Worm (Caenorhabditis elegans): ENCODE measurements around the gene C02E7.10.

C02E7.10 gene

ce11 chrV:4932814-4933213, at the start of gene C02E7.10:
C02E7.10 (minus strand) TSS chrV:4933045.
- no peak for TF ChIP-seq gei-17 (GFP tag; optimal IDR thresholded peaks at IDR 0.05)
- TF ChIP-seq hlh-12 (tag; optimal IDR thresholded peaks at IDR 0.05) = no peak
- no peak for TF ChIP-seq him-1 (tag; optimal IDR thresholded peaks at IDR 0.05)
- TF ChIP-seq C17E4.6 (GFP tag; IDR thresholded peaks at IDR 0.05) = no peak
- no peak for TF ChIP-seq ccch-3 (GFP tag; optimal IDR thresholded peaks at IDR 0.05)
- TF ChIP-seq Y67H2A.10 (GFP tag; conservative IDR thresholded peaks at IDR 0.05) = no peak
- no peak for TF ChIP-seq dpff-1 (tag; optimal IDR thresholded peaks at IDR 0.05)
- TF ChIP-seq F10E7.11 (tag; optimal IDR thresholded peaks at IDR 0.05) = no peak
- no peak for TF ChIP-seq lsl-1 (GFP tag; optimal IDR thresholded peaks at IDR 0.05)
- TF ChIP-seq ceh-27 (GFP tag; optimal IDR thresholded peaks at IDR 0.05) = no peak
- no peak for TF ChIP-seq egl-44 (GFP tag; IDR thresholded peaks at IDR 0.05)
- no peak for TF ChIP-seq lin-35 (GFP tag; optimal IDR thresholded peaks at IDR 0.05)
- no peak for TF ChIP-seq tlf-1 (GFP tag; optimal IDR thresholded peaks at IDR 0.05)
- no peak for TF ChIP-seq unc-130 (GFP tag; optimal IDR thresholded peaks at IDR 0.05)

ce11 chrV:4980873-4981272, 48.0 kb upstream of the C02E7.10 start, which contains the start of gene srsx-12:
srsx-12 (minus strand) TSS chrV:4980973.
- TF ChIP-seq snpc-4 (GFP tag; optimal IDR thresholded peaks at IDR 0.05) (no peak), snpc-4 (tag; optimal IDR thresholded peaks at IDR 0.05) (no peak), athp-1 (tag; optimal IDR thresholded peaks at IDR 0.05) (no peak), K12H6.12 (tag; optimal IDR thresholded peaks at IDR 0.05) (no peak), F23B12.7 (tag; optimal IDR thresholded peaks at IDR 0.05; ENCODE audit: insufficient read depth) (no peak), akir-1 (GFP tag; optimal IDR thresholded peaks at IDR 0.05) (no peak), lir-1 (GFP tag; conservative IDR thresholded peaks at IDR 0.05) (no peak), lin-54 (GFP tag; optimal IDR thresholded peaks at IDR 0.05) (no peak), F37B4.10 (GFP tag; IDR thresholded peaks at IDR 0.05) (no peak), F22D6.2 (tag; optimal IDR thresholded peaks at IDR 0.05) (no peak), let-607 (tag; optimal IDR thresholded peaks at IDR 0.05) (no peak), nhr-27 (tag; optimal IDR thresholded peaks at IDR 0.05) (no peak)

ce11 chrV:4980094-4980493, 47.2 kb upstream of the C02E7.10 start:
- TF ChIP-seq zfh-2 (GFP tag; conservative IDR thresholded peaks at IDR 0.05) (no peak), ceh-100 (GFP tag; IDR thresholded peaks at IDR 0.05) (no peak), egrh-3 (GFP tag; IDR thresholded peaks at IDR 0.05) (no peak), Y56A3A.18 (GFP tag; IDR thresholded peaks at IDR 0.05) (no peak), dox-1 (GFP tag; IDR thresholded peaks at IDR 0.05) (no peak), aptf-2 (GFP tag; conservative IDR thresholded peaks at IDR 0.05) (no peak), ceh-58 (GFP tag; IDR thresholded peaks at IDR 0.05) (no peak), pbrm-1 (GFP tag; IDR thresholded peaks at IDR 0.05) (no peak), lag-1 (GFP tag; IDR thresholded peaks at IDR 0.05) (no peak), K12H6.12 (tag; optimal IDR thresholded peaks at IDR 0.05) (no peak), hmg-1.2 (GFP tag; IDR thresholded peaks at IDR 0.05) (no peak), hlh-26 (GFP tag; conservative IDR thresholded peaks at IDR 0.05) (no peak), ekl-4 (GFP tag; IDR thresholded peaks at IDR 0.05) (no peak)

Measured in whole organism, young adult.